Worm (Caenorhabditis elegans): ENCODE data around the gene clec-58.

Gene clec-58

ce11 chrII:10447348-10448316 is 28.3 kb downstream of the clec-58 start, which contains the start of gene ZK673.2 (continued):
- TF ChIP-seq unc-62 (GFP tag; optimal IDR thresholded peaks at IDR 0.05 in 1 of 2), result peak in 1 of 2 experiments; percentile 99
- no peak for TF ChIP-seq unc-62 (tag; optimal IDR thresholded peaks at IDR 0.05)
- TF ChIP-seq ceh-32 (tag; optimal IDR thresholded peaks at IDR 0.05; ENCODE audit: poor library complexity), result no peak
- TF ChIP-seq cey-2 (tag; optimal IDR thresholded peaks at IDR 0.05; ENCODE audit: borderline replicate concordance, insufficient read depth), result peak; percentile 49
- no peak for TF ChIP-seq saeg-2 (GFP tag; IDR thresholded peaks at IDR 0.05)
- no peak for TF ChIP-seq unc-39 (tag; optimal IDR thresholded peaks at IDR 0.05)
- no peak for TF ChIP-seq F44E2.7 (GFP tag; IDR thresholded peaks at IDR 0.05)
- TF ChIP-seq zip-11 (GFP tag; IDR thresholded peaks at IDR 0.05), result no peak
- no peak for TF ChIP-seq F10B5.3 (tag; optimal IDR thresholded peaks at IDR 0.05)
- TF ChIP-seq ceh-28 (tag; optimal IDR thresholded peaks at IDR 0.05), result no peak
- no peak for TF ChIP-seq dpl-1 (GFP tag; optimal IDR thresholded peaks at IDR 0.05)
- TF ChIP-seq vab-7 (GFP tag; IDR thresholded peaks at IDR 0.05), result no peak
- no peak for TF ChIP-seq zfp-3 (GFP tag; conservative IDR thresholded peaks at IDR 0.05)

ce11 chrII:10446814-10447213 is 29.1 kb downstream of the clec-58 start:
- TF ChIP-seq saeg-2 (GFP tag; IDR thresholded peaks at IDR 0.05) (no peak), zip-11 (GFP tag; IDR thresholded peaks at IDR 0.05) (no peak), ceh-20 (GFP tag; IDR thresholded peaks at IDR 0.05) (0 out of 2 replicates have a peak, but pooled peaks have one; percentile 19), sdz-12 (GFP tag; optimal IDR thresholded peaks at IDR 0.05) (peak; percentile 44), nhr-11 (tag; optimal IDR thresholded peaks at IDR 0.05) (peak; percentile 33), unc-130 (GFP tag; optimal IDR thresholded peaks at IDR 0.05) (no peak), egl-43 (GFP tag; IDR thresholded peaks at IDR 0.05) (0 out of 2 replicates have a peak, but pooled peaks have one; percentile 14), zfp-2 (tag; optimal IDR thresholded peaks at IDR 0.05) (no peak), aha-1 (tag) (peak; percentile 74), madf-5 (GFP tag; IDR thresholded peaks at IDR 0.05) (0 out of 4 replicates have a peak, but pooled peaks of 1 of the 2 experiments have one; percentile 11), nhr-41 (GFP tag; IDR thresholded peaks at IDR 0.05) (no peak), fos-1 (tag; optimal IDR thresholded peaks at IDR 0.05) (no peak)

- TF ChIP-seq ama-1 (optimal IDR thresholded peaks at IDR 0.05), result peak; percentile 69
- no peak for TF ChIP-seq daf-19 (GFP tag; conservative IDR thresholded peaks at IDR 0.05)
- TF ChIP-seq dmd-6 (GFP tag; IDR thresholded peaks at IDR 0.05), result peak; percentile 71
- no peak for TF ChIP-seq Y105C5A.15 (GFP tag; IDR thresholded peaks at IDR 0.05)
- TF ChIP-seq ceh-82 (tag; optimal IDR thresholded peaks at IDR 0.05), result no peak
- TF ChIP-seq mxl-3 (GFP tag; optimal IDR thresholded peaks at IDR 0.05), result peak; percentile 21
- no peak for TF ChIP-seq nhr-10 (tag; optimal IDR thresholded peaks at IDR 0.05)
- TF ChIP-seq rbr-2 (tag; optimal IDR thresholded peaks at IDR 0.05), result no peak
- no peak for TF ChIP-seq zip-2 (tag; optimal IDR thresholded peaks at IDR 0.05)
- no peak for TF ChIP-seq skn-1 (tag; optimal IDR thresholded peaks at IDR 0.05)
- TF ChIP-seq mdl-1 (tag; optimal IDR thresholded peaks at IDR 0.05), result peak in 1 of 2 experiments; percentile 47
- no peak for TF ChIP-seq ztf-11 (tag; optimal IDR thresholded peaks at IDR 0.05)
- TF ChIP-seq ceh-44 (GFP tag; IDR thresholded peaks at IDR 0.05), result no peak
- TF ChIP-seq dve-1 (tag; optimal IDR thresholded peaks at IDR 0.05; ENCODE audit: insufficient read depth), result peak; percentile 80
- peak in 1 of 2 experiments; percentile 29 for TF ChIP-seq lsy-2 (tag; optimal IDR thresholded peaks at IDR 0.05)
- no peak for TF ChIP-seq F49E8.2 (tag; optimal IDR thresholded peaks at IDR 0.05; ENCODE audit: borderline replicate concordance)
- TF ChIP-seq nhr-6 (tag; optimal IDR thresholded peaks at IDR 0.05), result no peak
- TF ChIP-seq lin-15B (tag; optimal IDR thresholded peaks at IDR 0.05), result no peak
- peak in 1 of 2 experiments; percentile 97 for TF ChIP-seq unc-62 (GFP tag; optimal IDR thresholded peaks at IDR 0.05 in 1 of 2)
- TF ChIP-seq unc-62 (tag; optimal IDR thresholded peaks at IDR 0.05), result no peak
- TF ChIP-seq hlh-30 (tag; optimal IDR thresholded peaks at IDR 0.05; ENCODE audit: insufficient read depth), result peak; percentile 90
- TF ChIP-seq jun-1 (tag; optimal IDR thresholded peaks at IDR 0.05), result no peak
- no peak for TF ChIP-seq nhr-25 (tag; optimal IDR thresholded peaks at IDR 0.05; ENCODE audit: borderline replicate concordance, insufficient read depth)
- TF ChIP-seq zip-11 (GFP tag; IDR thresholded peaks at IDR 0.05), result no peak
- peak; percentile 77 for TF ChIP-seq mdt-29 (GFP tag; IDR thresholded peaks at IDR 0.05)
- no peak for TF ChIP-seq lir-3 (tag; optimal IDR thresholded peaks at IDR 0.05)
- no peak for TF ChIP-seq spr-1 (tag; optimal IDR thresholded peaks at IDR 0.05)
Measured at ce11 chrII:10446300-10446699, 29.6 kb downstream of the clec-58 start.
